Fruit fly (Drosophila melanogaster): Measurements from ENCODE around the gene tkv.

DNA sequence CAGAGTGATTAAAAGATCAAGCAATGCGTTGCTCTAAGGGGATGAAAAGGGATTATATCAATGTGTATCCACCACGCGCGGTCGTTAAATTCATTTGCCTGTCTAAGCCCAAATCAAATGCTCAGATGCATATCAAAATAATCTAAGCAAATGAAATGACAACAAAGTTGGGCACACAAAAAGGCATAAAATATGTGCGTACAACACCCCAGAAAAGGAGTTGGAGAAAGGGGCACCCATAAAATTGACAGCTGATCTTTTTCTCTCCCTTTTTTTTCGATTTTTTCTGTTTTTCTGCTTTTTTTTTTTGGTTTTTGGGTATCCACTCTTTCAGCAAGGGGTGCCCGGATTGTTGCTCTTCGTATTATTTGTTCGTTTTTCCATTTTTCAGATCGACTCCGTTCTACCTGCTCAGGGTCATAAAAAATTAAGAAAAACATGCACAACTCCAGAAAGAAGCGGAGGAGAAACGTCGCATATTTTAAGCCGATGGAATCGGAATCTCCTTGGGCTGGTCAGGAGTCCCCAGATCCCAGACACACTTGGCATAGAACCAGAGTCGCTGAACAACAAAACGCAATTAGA is 36.4 kb downstream of the tkv start:
- TF ChIP-seq Dfd (GFP tag; optimal IDR thresholded peaks at IDR 0.05) (no peak), ey (GFP tag; optimal IDR thresholded peaks at IDR 0.05) (no peak), CG9705 (GFP tag; optimal IDR thresholded peaks at IDR 0.05) (no peak), N (GFP tag; optimal IDR thresholded peaks at IDR 0.05) (no peak)
